Worm (Caenorhabditis elegans) whole organism, L3 larva: ENCODE results near the gene cest-35.1.

ENCODE experiments used
- ama-1 ChIP-seq: fragments of 150-350 bp; optimal IDR thresholded peaks from 2 replicates; lab custom pipeline; 2018
- fkh-10 ChIP-seq: sonication (generic microtip); optimal IDR thresholded peaks from 2 replicates; lab custom pipeline; 2017; ENCODE audit warnings: missing biosample characterization, missing genetic modification reagents, missing genetic modification characterization
- lin-15B ChIP-seq: fragments of 150-350 bp; optimal IDR thresholded peaks from 2 replicates; lab custom pipeline; 2014; ENCODE audit warnings: missing biosample characterization, missing genetic modification characterization
- lin-39 ChIP-seq: fragments of 150-350 bp; optimal IDR thresholded peaks from 2 replicates; lab custom pipeline; 2018; ENCODE audit warnings: missing biosample characterization, missing genetic modification reagents, missing genetic modification characterization
- mdl-1 ChIP-seq: fragments of 150-350 bp; optimal IDR thresholded peaks from 2 replicates; lab custom pipeline; 2014; ENCODE audit warnings: missing biosample characterization, missing genetic modification characterization
- nfya-1 ChIP-seq: sonication (generic microtip); optimal IDR thresholded peaks from 2 replicates; lab custom pipeline; 2017; ENCODE audit warnings: missing genetic modification characterization, mild to moderate bottlenecking, missing compliant biosample characterization, antibody characterized with exemption, moderate library complexity; ENCODE audit not compliant: insufficient read depth
- nhr-76 ChIP-seq: fragments of 150-350 bp; sonication (generic microtip); optimal IDR thresholded peaks from 5 replicates; lab custom pipeline; 2014; ENCODE audit warnings: missing biosample characterization, missing genetic modification characterization
- snpc-4 ChIP-seq: fragments of 150-350 bp; optimal IDR thresholded peaks from 2 replicates; lab custom pipeline; 2014; ENCODE audit warnings: missing biosample characterization, missing genetic modification characterization
- ztf-11 ChIP-seq: fragments of 150-350 bp; optimal IDR thresholded peaks from 2 replicates; lab custom pipeline; 2014; ENCODE audit warnings: missing biosample characterization, missing genetic modification characterization
- ztf-4 ChIP-seq: fragments of 150-350 bp; optimal IDR thresholded peaks from 2 replicates; lab custom pipeline; 2014; ENCODE audit warnings: missing biosample characterization, missing genetic modification characterization

DNA sequence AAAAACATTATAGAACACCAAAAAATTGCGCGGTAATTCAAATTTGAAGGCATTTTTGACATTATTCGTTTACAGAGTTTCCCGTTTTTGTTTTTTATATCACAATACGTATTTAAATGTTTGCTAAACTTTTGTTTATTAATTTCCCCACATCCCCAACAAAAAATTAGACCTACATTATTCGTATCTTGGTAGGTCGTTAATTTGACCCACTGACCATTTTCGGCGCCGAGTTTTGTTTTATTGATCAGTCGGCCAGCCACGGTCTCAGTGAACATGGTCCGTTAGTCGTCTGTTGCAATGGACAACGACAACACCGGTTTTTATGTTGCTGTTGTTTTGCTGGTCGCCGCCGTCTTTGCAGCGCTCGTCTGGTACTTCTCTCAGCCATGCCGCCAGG, 3.0 kb downstream of the cest-35.1 start, which contains the start of gene B0238.15:
- TF ChIP-seq lin-15B (tag; lab: Kevin White, UChicago): no peak
- TF ChIP-seq nhr-76 (tag; lab: Kevin White, UChicago): no peak
- no peak for TF ChIP-seq ama-1
- no peak for TF ChIP-seq mdl-1 (tag; lab: Kevin White, UChicago)
- TF ChIP-seq ztf-4: no peak
- no peak for TF ChIP-seq snpc-4 (tag; lab: Kevin White, UChicago)
- TF ChIP-seq fkh-10 (GFP tag; lab: Kevin White, UChicago): no peak
- TF ChIP-seq ztf-11: no peak
- TF ChIP-seq nfya-1: no peak
- no peak for TF ChIP-seq lin-39
